Worm (Caenorhabditis elegans) whole organism, L4 larva: ENCODE measurements around the gene T05A8.1.

Source experiments
- mdl-1 ChIP-seq, 2 experiments: fragments of 150-350 bp in 1 of 2; sonication (generic microtip) in 1 of 2; optimal IDR thresholded peaks; 2 replicates each; lab custom pipeline; 2014 to 2017; ENCODE audit warnings: missing biosample characterization in 2 of 2, missing genetic modification characterization in 2 of 2
- mdt-29 ChIP-seq: fragments of 200-800 bp; sonication (Bioruptor generic); IDR thresholded peaks from 2 replicates; pipeline ENCODE4 v1.3.6; 2022; ENCODE audit warnings: missing genetic modification reagents, missing genetic modification characterization, missing compliant biosample characterization
- nhr-10 ChIP-seq: fragments of 150-350 bp; optimal IDR thresholded peaks from 2 replicates; lab custom pipeline; 2014; ENCODE audit warnings: missing biosample characterization, missing genetic modification characterization
- pha-4 ChIP-seq, 2 experiments: fragments of 150-350 bp in 1 of 2; fragments of 200-800 bp in 1 of 2; sonication (Bioruptor generic) in 1 of 2; IDR thresholded peaks in 1 of 2; optimal IDR thresholded peaks in 1 of 2; 2 replicates each; pipeline versions ENCODE4 v1.3.6 to Lab custom; 2014 to 2022; ENCODE audit warnings: missing genetic modification characterization in 2 of 2, missing genetic modification reagents in 2 of 2, missing biosample characterization in 1 of 2, missing compliant biosample characterization in 1 of 2
- php-3 ChIP-seq: fragments of 200-800 bp; sonication (Bioruptor generic); IDR thresholded peaks from 2 replicates; pipeline ENCODE4 v1.3.6; 2022; ENCODE audit warnings: missing genetic modification reagents, missing genetic modification characterization, missing compliant biosample characterization
- spr-3 ChIP-seq: fragments of 200-800 bp; sonication (Bioruptor generic); optimal IDR thresholded peaks from 2 replicates; lab custom pipeline; 2018; ENCODE audit warnings: mild to moderate bottlenecking, missing genetic modification characterization, missing compliant biosample characterization

- TF ChIP-seq nhr-10 (tag; lab: Kevin White, UChicago), result no peak
- TF ChIP-seq mdt-29 (GFP tag; lab: Robert Waterston, UW), result no peak
- TF ChIP-seq php-3, result no peak
- no peak for TF ChIP-seq pha-4 (GFP tag; IDR thresholded peaks at IDR 0.05; lab: Robert Waterston, UW)
- TF ChIP-seq pha-4 (tag; optimal IDR thresholded peaks at IDR 0.05; lab: Kevin White, UChicago), result no peak
- TF ChIP-seq mdl-1 (tag; optimal IDR thresholded peaks at IDR 0.05; lab: Kevin White, UChicago), result no peak
- no peak for TF ChIP-seq spr-3
These were observed 25.6 kb downstream of the T05A8.1 start, which contains the start of gene ceh-87 for ce11 chrII:2684208-2684607.
